Worm (Caenorhabditis elegans): ENCODE measurements around the gene pho-8.

Gene pho-8

ce11 chrV:11823978-11824377 lies 9.4 kb upstream of the pho-8 start (continued):
- TF ChIP-seq F49E8.2 (tag; optimal IDR thresholded peaks at IDR 0.05; ENCODE audit: insufficient read depth) (no peak), attf-3 (GFP tag; conservative IDR thresholded peaks at IDR 0.05) (no peak), hlh-26 (GFP tag; conservative IDR thresholded peaks at IDR 0.05) (no peak), egrh-3 (GFP tag; IDR thresholded peaks at IDR 0.05) (no peak), somi-1 (GFP tag; optimal IDR thresholded peaks at IDR 0.05) (peak; percentile 60), ceh-58 (GFP tag; IDR thresholded peaks at IDR 0.05) (no peak), C06A6.2 (GFP tag; conservative IDR thresholded peaks at IDR 0.05) (0 out of 2 replicates have a peak, but pooled peaks have one; percentile 14), B0261.1 (tag; optimal IDR thresholded peaks at IDR 0.05) (no peak), hrde-1 (tag; optimal IDR thresholded peaks at IDR 0.05; ENCODE audit: borderline replicate concordance) (no peak), attf-5 (GFP tag; optimal IDR thresholded peaks at IDR 0.05) (peak; percentile 60), tbx-9 (tag; optimal IDR thresholded peaks at IDR 0.05; ENCODE audit: borderline replicate concordance) (no peak), cebp-2 (GFP tag; IDR thresholded peaks at IDR 0.05) (no peak), F55B11.4 (tag; optimal IDR thresholded peaks at IDR 0.05; ENCODE audit: borderline replicate concordance, insufficient read depth) (no peak), unc-130 (GFP tag; optimal IDR thresholded peaks at IDR 0.05) (no peak), mcd-1 (GFP tag; IDR thresholded peaks at IDR 0.05) (peak; percentile 43; the same call in 1 of the 2 replicates), lir-1 (GFP tag; conservative IDR thresholded peaks at IDR 0.05) (no peak; the same call in 1 of the 2 replicates), ztf-26 (tag; optimal IDR thresholded peaks at IDR 0.05) (peak; percentile 38), lin-54 (GFP tag; optimal IDR thresholded peaks at IDR 0.05) (peak; percentile 67), tlf-1 (GFP tag; optimal IDR thresholded peaks at IDR 0.05) (peak; percentile 65), unc-62 (GFP tag; optimal IDR thresholded peaks at IDR 0.05) (peak; percentile 3), nfyb-1 (GFP tag; IDR thresholded peaks at IDR 0.05) (peak; percentile 71), ama-1 (optimal IDR thresholded peaks at IDR 0.05) (no peak), ama-1 (GFP tag; optimal IDR thresholded peaks at IDR 0.05) (no peak), pbrm-1 (GFP tag; IDR thresholded peaks at IDR 0.05) (no peak), cebp-1 (GFP tag; IDR thresholded peaks at IDR 0.05) (no peak), cebp-1 (tag; optimal IDR thresholded peaks at IDR 0.05) (peak; percentile 72), ztf-6 (GFP tag; IDR thresholded peaks at IDR 0.05) (no peak), ekl-4 (GFP tag; IDR thresholded peaks at IDR 0.05) (peak; percentile 36; the same call in 1 of the 2 replicates), efl-1 (GFP tag; optimal IDR thresholded peaks at IDR 0.05) (no peak), ets-4 (GFP tag; optimal IDR thresholded peaks at IDR 0.05) (peak; percentile 28), him-1 (tag; optimal IDR thresholded peaks at IDR 0.05) (no peak), egl-18 (GFP tag; IDR thresholded peaks at IDR 0.05) (no peak), K11D2.4 (GFP tag; IDR thresholded peaks at IDR 0.05) (no peak), athp-1 (tag; optimal IDR thresholded peaks at IDR 0.05) (no peak), pha-4 (tag; optimal IDR thresholded peaks at IDR 0.05) (peak; percentile 62), Y95B8A.8 (GFP tag; IDR thresholded peaks at IDR 0.05) (peak; percentile 25; the same call in 1 of the 2 replicates), ceh-79 (tag; optimal IDR thresholded peaks at IDR 0.05) (no peak), T07F8.4 (tag; optimal IDR thresholded peaks at IDR 0.05) (no peak), madf-3 (GFP tag; IDR thresholded peaks at IDR 0.05) (no peak), mxl-1 (tag; optimal IDR thresholded peaks at IDR 0.05) (no peak), snpc-1.1 (tag; optimal IDR thresholded peaks at IDR 0.05; ENCODE audit: insufficient read depth) (no peak), nhr-27 (tag; optimal IDR thresholded peaks at IDR 0.05) (no peak), aptf-2 (GFP tag; conservative IDR thresholded peaks at IDR 0.05) (no peak), nhr-80 (tag; optimal IDR thresholded peaks at IDR 0.05) (peak; percentile 65), atf-7 (tag; optimal IDR thresholded peaks at IDR 0.05) (peak; percentile 53), akir-1 (GFP tag; optimal IDR thresholded peaks at IDR 0.05) (no peak), snpc-4 (GFP tag; optimal IDR thresholded peaks at IDR 0.05) (no peak), snpc-4 (tag; optimal IDR thresholded peaks at IDR 0.05) (peak in 2 of 4 experiments; percentile 17 to 22), lag-1 (GFP tag; IDR thresholded peaks at IDR 0.05) (no peak), ceh-27 (GFP tag; optimal IDR thresholded peaks at IDR 0.05) (no peak)
